Fruit fly (Drosophila melanogaster) whole organism, prepupa: Measurements from ENCODE around the gene Pde6.

Experiments used
- CG10631 ChIP-seq: fragments of 200-800 bp; sonication (Bioruptor generic); optimal IDR thresholded peaks from 2 replicates; lab custom pipeline; 2016; ENCODE audit warnings: missing biosample characterization, missing genetic modification characterization
- CG6163 ChIP-seq: fragments of 200-800 bp; sonication (Bioruptor generic); IDR thresholded peaks from 3 replicates; pipeline ENCODE4 v1.3.6; 2022; ENCODE audit warnings: missing biosample characterization, missing genetic modification characterization
- CG7368 ChIP-seq: fragments of 200-800 bp; sonication (Bioruptor generic); optimal IDR thresholded peaks from 3 replicates; lab custom pipeline; 2016; ENCODE audit warnings: missing biosample characterization, missing genetic modification characterization
- Eip78C ChIP-seq: fragments of 200-800 bp; sonication (Bioruptor generic); peaks from one replicate; lab custom pipeline; 2016; ENCODE audit warnings: missing biosample characterization, missing genetic modification characterization
- Hr4 ChIP-seq: fragments of 200-800 bp; sonication (Bioruptor generic); optimal IDR thresholded peaks from 3 replicates; lab custom pipeline; 2016; ENCODE audit warnings: missing biosample characterization, missing genetic modification characterization
- achi ChIP-seq: fragments of 200-800 bp; sonication (Bioruptor generic); optimal IDR thresholded peaks from 3 replicates; lab custom pipeline; 2016; ENCODE audit warnings: missing biosample characterization, missing genetic modification characterization
- dsx ChIP-seq: fragments of 200-800 bp; optimal IDR thresholded peaks from 3 replicates; lab custom pipeline; 2019; ENCODE audit warnings: missing biosample characterization, mild to moderate bottlenecking, missing genetic modification characterization, moderate library complexity; ENCODE audit not compliant: poor library complexity, severe bottlenecking
- esn ChIP-seq: fragments of 200-800 bp; sonication (Bioruptor generic); optimal IDR thresholded peaks from 2 replicates; lab custom pipeline; 2016; ENCODE audit warnings: missing biosample characterization, mild to moderate bottlenecking, missing genetic modification characterization, moderate library complexity
- spab ChIP-seq: fragments of 200-800 bp; sonication (Bioruptor generic); optimal IDR thresholded peaks from 2 replicates; lab custom pipeline; 2017; ENCODE audit warnings: missing biosample characterization, mild to moderate bottlenecking, missing genetic modification characterization, missing genetic modification reagents

DNA sequence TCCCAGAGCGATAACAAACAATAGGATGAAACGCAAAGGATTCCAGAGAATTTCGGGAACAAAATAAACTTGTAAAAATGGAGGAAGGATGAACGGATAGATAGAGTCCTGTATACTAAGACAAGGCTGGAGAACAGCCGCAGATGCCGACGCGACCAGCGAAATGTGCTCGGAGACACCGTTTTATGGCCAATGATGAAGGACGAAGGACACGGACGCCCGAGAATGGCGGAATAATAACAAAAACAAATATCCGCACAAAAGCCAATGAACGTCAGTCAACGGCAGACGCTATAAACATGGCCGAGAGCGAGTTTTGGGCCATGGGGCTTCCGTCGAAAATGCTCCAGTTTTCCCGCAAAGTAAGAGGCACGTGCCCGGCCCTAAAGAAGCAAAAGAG, 3.1 kb downstream of the Pde6 start:
- TF ChIP-seq Hr4 (no peak), CG10631 (no peak), dsx (GFP tag; lab: Kevin White, UChicago) (no peak), spab (GFP tag; lab: Kevin White, UChicago) (no peak), achi (no peak), esn (no peak), CG6163 (GFP tag; lab: Robert Waterston, UW) (no peak), Eip78C (GFP tag; lab: Kevin White, UChicago) (no peak), CG7368 (GFP tag; lab: Kevin White, UChicago) (no peak)
